Worm (Caenorhabditis elegans) whole organism, young adult: ENCODE results near the gene T19D7.6.

Experiments used
- D2030.7 ChIP-seq: fragments of 200-800 bp; sonication (Bioruptor generic); IDR thresholded peaks from 2 replicates; pipeline ENCODE4 v1.3.6; 2022; ENCODE audit warnings: missing genetic modification reagents, missing genetic modification characterization, missing compliant biosample characterization
- F49E8.2 ChIP-seq: sonication (generic microtip); optimal IDR thresholded peaks from 3 replicates; lab custom pipeline; 2017; ENCODE audit warnings: missing genetic modification characterization, mild to moderate bottlenecking, missing compliant biosample characterization, antibody characterized with exemption, moderate library complexity; ENCODE audit not compliant: insufficient read depth
- ZK185.1 ChIP-seq: sonication (generic microtip); optimal IDR thresholded peaks from 2 replicates; lab custom pipeline; 2016; ENCODE audit warnings: mild to moderate bottlenecking, missing genetic modification characterization, missing compliant biosample characterization; ENCODE audit not compliant: poor library complexity, severe bottlenecking
- ama-1 ChIP-seq, 3 experiments: fragments of 150-350 bp in 1 of 3; sonication (generic microtip) in 2 of 3; optimal IDR thresholded peaks; 2 replicates each; lab custom pipeline; 2014 to 2018; ENCODE audit warnings: missing biosample characterization in 2 of 3, missing genetic modification characterization in 2 of 3, missing genetic modification reagents in 2 of 3
- cebp-1 ChIP-seq, 2 experiments: fragments of 200-800 bp in 1 of 2; sonication (Bioruptor generic) in 1 of 2; sonication (generic microtip) in 1 of 2; IDR thresholded peaks in 1 of 2; optimal IDR thresholded peaks in 1 of 2; 2 replicates each; pipeline versions ENCODE4 v1.3.6 to Lab custom; 2017 to 2022; ENCODE audit warnings: missing compliant biosample characterization in 2 of 2, missing genetic modification characterization in 2 of 2, mild to moderate bottlenecking in 1 of 2, missing genetic modification reagents in 1 of 2, moderate library complexity in 1 of 2
- ceh-58 ChIP-seq: fragments of 200-800 bp; sonication (Bioruptor generic); IDR thresholded peaks from 2 replicates; pipeline ENCODE4 v1.3.6; 2022; ENCODE audit warnings: missing genetic modification characterization, missing compliant biosample characterization
- chd-7 ChIP-seq: sonication (generic microtip); optimal IDR thresholded peaks from 2 replicates; lab custom pipeline; 2016; ENCODE audit warnings: mild to moderate bottlenecking, missing genetic modification characterization, moderate library complexity, missing compliant biosample characterization
- egrh-3 ChIP-seq: fragments of 200-800 bp; sonication (Bioruptor generic); IDR thresholded peaks from 2 replicates; pipeline ENCODE4 v1.3.6; 2022; ENCODE audit warnings: missing genetic modification reagents, missing genetic modification characterization, missing compliant biosample characterization
- hmg-20 ChIP-seq: fragments of 200-800 bp; sonication (Bioruptor generic); IDR thresholded peaks from 2 replicates; pipeline ENCODE4 v1.3.6; 2022; ENCODE audit warnings: missing genetic modification reagents, missing genetic modification characterization, missing compliant biosample characterization
- mel-28 ChIP-seq: sonication (generic microtip); optimal IDR thresholded peaks from 2 replicates; lab custom pipeline; 2016; ENCODE audit warnings: borderline replicate concordance, mild to moderate bottlenecking, missing genetic modification characterization, missing compliant biosample characterization
- mes-4 ChIP-seq: sonication (generic microtip); optimal IDR thresholded peaks from 2 replicates; lab custom pipeline; 2016; ENCODE audit warnings: missing genotype, missing genetic modification characterization, missing compliant biosample characterization
- nhr-179 ChIP-seq: sonication (generic microtip); optimal IDR thresholded peaks from 2 replicates; lab custom pipeline; 2016; ENCODE audit warnings: mild to moderate bottlenecking, missing genetic modification characterization, missing compliant biosample characterization
- unc-62 ChIP-seq: fragments of 150-350 bp; optimal IDR thresholded peaks from 2 replicates; lab custom pipeline; 2014; ENCODE audit warnings: missing biosample characterization, missing genetic modification reagents, missing genetic modification characterization

ce11 chrX:655884-656283 lies 14.7 kb downstream of the T19D7.6 start, which contains the start of gene lpr-7:
- no peak for TF ChIP-seq chd-7 (tag; lab: Kevin White, UChicago)
- no peak for TF ChIP-seq D2030.7
- no peak for TF ChIP-seq F49E8.2 (tag; lab: Kevin White, UChicago)
- TF ChIP-seq ZK185.1: no peak
- TF ChIP-seq ama-1 (optimal IDR thresholded peaks at IDR 0.05; lab: Kevin White, UChicago): no peak
- TF ChIP-seq ama-1 (GFP tag; optimal IDR thresholded peaks at IDR 0.05; lab: Kevin White, UChicago): no peak
- TF ChIP-seq cebp-1 (GFP tag; IDR thresholded peaks at IDR 0.05; lab: Robert Waterston, UW): no peak
- TF ChIP-seq cebp-1 (tag; optimal IDR thresholded peaks at IDR 0.05; lab: Kevin White, UChicago): no peak
- TF ChIP-seq unc-62 (GFP tag; lab: Kevin White, UChicago): no peak
- no peak for TF ChIP-seq nhr-179
- TF ChIP-seq hmg-20 (GFP tag; lab: Robert Waterston, UW): no peak
- TF ChIP-seq mes-4 (tag; lab: Kevin White, UChicago): no peak
- TF ChIP-seq mel-28 (tag; lab: Kevin White, UChicago): no peak
- no peak for TF ChIP-seq ceh-58 (GFP tag; lab: Robert Waterston, UW)
- TF ChIP-seq egrh-3 (GFP tag; lab: Robert Waterston, UW): no peak
